Worm (Caenorhabditis elegans) whole organism, midembryonic: ENCODE data around the gene ZC190.2.

Experiments
- T22C8.4 ChIP-seq: fragments of 200-800 bp; sonication (Bioruptor generic); IDR thresholded peaks from 2 replicates; pipeline ENCODE4 v1.3.6; 2022; ENCODE audit warnings: missing genetic modification characterization, missing compliant biosample characterization
- cog-1 ChIP-seq: sonication (generic microtip); optimal IDR thresholded peaks from 2 replicates; lab custom pipeline; 2016; ENCODE audit warnings: missing genetic modification characterization, missing compliant biosample characterization
- flt-1 ChIP-seq: fragments of 200-800 bp; sonication (Bioruptor generic); IDR thresholded peaks from 2 replicates; pipeline ENCODE4 v1.3.6; 2022; ENCODE audit warnings: missing genetic modification characterization, missing compliant biosample characterization
- klf-2 ChIP-seq: fragments of 200-800 bp; sonication (Bioruptor generic); conservative IDR thresholded peaks from 2 replicates; pipeline ENCODE4 v1.3.6; 2022; ENCODE audit warnings: missing genetic modification reagents, missing genetic modification characterization, missing compliant biosample characterization
- med-1 ChIP-seq: sonication (generic microtip); optimal IDR thresholded peaks from 2 replicates; lab custom pipeline; 2017; ENCODE audit warnings: missing genetic modification characterization, mild to moderate bottlenecking, missing compliant biosample characterization, antibody characterized with exemption, missing genetic modification reagents; ENCODE audit not compliant: insufficient read depth
- ref-1 ChIP-seq: fragments of 200-800 bp; sonication (Bioruptor generic); conservative IDR thresholded peaks from 2 replicates; pipeline ENCODE4 v1.3.6; 2022; ENCODE audit warnings: missing genetic modification reagents, missing genetic modification characterization, missing compliant biosample characterization
- tab-1 ChIP-seq: fragments of 200-800 bp; sonication (Bioruptor generic); IDR thresholded peaks from 2 replicates; pipeline ENCODE4 v1.3.6; 2022; ENCODE audit warnings: missing genetic modification characterization, missing compliant biosample characterization
- ztf-23 ChIP-seq: fragments of 200-800 bp; sonication (Bioruptor generic); IDR thresholded peaks from 2 replicates; pipeline ENCODE4 v1.3.6; 2022; ENCODE audit warnings: missing genetic modification reagents, missing genetic modification characterization, missing compliant biosample characterization
- ztf-29 ChIP-seq: fragments of 200-800 bp; sonication (Bioruptor generic); IDR thresholded peaks from 2 replicates; pipeline ENCODE4 v1.3.6; 2022; ENCODE audit warnings: missing genetic modification reagents, missing genetic modification characterization, missing compliant biosample characterization

Gene ZC190.2

ce11 chrV:8661241-8661954, 19.8 kb upstream of the ZC190.2 start:
- TF ChIP-seq cog-1 (tag; lab: Kevin White, UChicago) = no peak
- TF ChIP-seq ref-1 (GFP tag; lab: Robert Waterston, UW) = no peak
- no peak for TF ChIP-seq flt-1
- TF ChIP-seq T22C8.4 (GFP tag; lab: Robert Waterston, UW) = no peak
- no peak for TF ChIP-seq ztf-23 (GFP tag; lab: Robert Waterston, UW)
- no peak for TF ChIP-seq klf-2 (GFP tag; lab: Robert Waterston, UW)
- no peak for TF ChIP-seq ztf-29 (GFP tag; lab: Robert Waterston, UW)
- TF ChIP-seq tab-1 (GFP tag; lab: Robert Waterston, UW) = no peak
- TF ChIP-seq med-1 = no peak

DNA sequence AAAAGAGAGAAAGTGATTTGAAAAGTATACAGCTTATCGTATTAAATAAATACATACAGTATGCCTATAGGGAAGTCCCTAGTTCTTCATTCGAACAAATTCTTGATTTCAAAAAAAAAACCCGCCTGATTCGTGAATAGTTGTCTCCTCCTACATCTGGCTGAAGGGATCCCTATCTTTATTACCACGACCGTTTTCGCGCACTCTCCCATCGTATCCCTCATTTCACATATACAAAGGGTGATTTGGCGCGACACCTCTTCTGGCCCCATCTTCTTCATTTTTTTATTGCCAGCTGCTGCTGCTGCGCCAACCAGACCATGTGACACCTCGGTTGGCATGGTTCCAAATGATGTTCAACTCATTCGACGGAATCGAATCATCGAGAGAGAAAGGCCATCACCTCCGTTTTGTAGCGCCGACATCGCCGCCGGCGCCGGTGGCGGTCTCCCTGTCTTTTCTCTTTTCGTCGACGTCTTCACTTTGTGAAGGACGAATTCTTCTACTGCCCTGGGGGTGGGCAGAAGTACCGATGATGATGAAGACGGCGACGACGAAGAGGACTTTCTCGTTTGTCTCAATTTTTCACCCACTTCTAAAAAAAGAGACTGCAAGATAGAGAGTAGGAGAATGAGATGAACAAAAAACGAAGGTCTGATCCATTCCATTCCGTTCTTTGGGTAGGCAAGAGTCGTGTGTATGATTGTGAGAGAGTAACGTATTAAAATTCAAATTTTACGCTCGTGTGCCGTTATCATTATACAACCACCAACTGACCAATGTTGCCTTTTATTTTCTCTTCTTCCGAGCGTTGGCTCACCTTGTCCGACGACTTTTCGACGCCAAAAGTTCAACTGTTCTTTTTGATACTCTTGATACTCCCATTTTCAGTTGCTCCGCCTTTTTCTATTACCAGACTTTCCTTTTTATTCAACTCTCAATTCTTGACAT, 18.8 kb upstream of the ZC190.2 start:
- TF ChIP-seq ztf-23 (GFP tag; lab: Robert Waterston, UW) = no peak
- no peak for TF ChIP-seq tab-1 (GFP tag; lab: Robert Waterston, UW)
- no peak for TF ChIP-seq ref-1 (GFP tag; lab: Robert Waterston, UW)
- TF ChIP-seq cog-1 (tag; lab: Kevin White, UChicago) = no peak
- no peak for TF ChIP-seq med-1
- TF ChIP-seq T22C8.4 (GFP tag; lab: Robert Waterston, UW) = no peak
- TF ChIP-seq ztf-29 (GFP tag; lab: Robert Waterston, UW) = no peak
- no peak for TF ChIP-seq klf-2 (GFP tag; lab: Robert Waterston, UW)
- no peak for TF ChIP-seq flt-1

DNA sequence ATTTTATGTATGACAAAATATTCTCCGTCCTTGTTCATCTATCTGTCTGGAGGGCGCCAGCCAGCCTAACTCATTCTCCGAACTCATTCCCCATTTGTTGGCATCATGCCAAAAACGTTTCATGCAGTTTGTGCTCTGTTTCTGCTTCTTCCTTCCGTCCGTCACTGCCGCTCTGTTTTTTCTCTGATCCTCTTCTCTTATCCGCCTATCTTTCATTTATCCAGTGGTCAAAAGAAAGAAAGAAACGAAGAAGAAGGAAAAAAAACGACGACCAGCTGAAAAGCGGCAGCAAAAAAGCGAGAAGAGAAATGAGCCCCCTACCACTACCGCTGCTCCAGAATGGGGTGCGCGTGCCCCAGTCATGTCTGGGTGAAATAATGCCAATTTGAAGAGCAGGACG, 18.1 kb upstream of the ZC190.2 start:
- TF ChIP-seq flt-1 (no peak), ztf-23 (GFP tag; lab: Robert Waterston, UW) (no peak), tab-1 (GFP tag; lab: Robert Waterston, UW) (no peak), ref-1 (GFP tag; lab: Robert Waterston, UW) (no peak)

- TF ChIP-seq flt-1 (no peak), med-1 (no peak), ztf-29 (GFP tag; lab: Robert Waterston, UW) (no peak), ref-1 (GFP tag; lab: Robert Waterston, UW) (no peak), ztf-23 (GFP tag; lab: Robert Waterston, UW) (no peak), tab-1 (GFP tag; lab: Robert Waterston, UW) (no peak), T22C8.4 (GFP tag; lab: Robert Waterston, UW) (no peak), klf-2 (GFP tag; lab: Robert Waterston, UW) (no peak), cog-1 (tag; lab: Kevin White, UChicago) (no peak)
Observed at ce11 chrV:8665765-8666164, 15.4 kb upstream of the ZC190.2 start, which contains the start of gene ZC190.4. Gene ZC190.4 (plus strand): TSS chrV:8666065.

- no peak for TF ChIP-seq tab-1 (GFP tag; lab: Robert Waterston, UW)
- no peak for TF ChIP-seq med-1
Observed at ce11 chrV:8667230-8668021, 13.7 kb upstream of the ZC190.2 start.

- TF ChIP-seq ztf-23 (GFP tag; lab: Robert Waterston, UW) = no peak
- TF ChIP-seq med-1 = no peak
Observed at ce11 chrV:8668224-8668623, 12.9 kb upstream of the ZC190.2 start.

ce11 chrV:8670759-8671158, 10.4 kb upstream of the ZC190.2 start:
- TF ChIP-seq flt-1 = no peak

- TF ChIP-seq tab-1 (GFP tag; lab: Robert Waterston, UW) = no peak
- no peak for TF ChIP-seq ztf-23 (GFP tag; lab: Robert Waterston, UW)
- TF ChIP-seq T22C8.4 (GFP tag; lab: Robert Waterston, UW) = no peak
- no peak for TF ChIP-seq flt-1
- no peak for TF ChIP-seq klf-2 (GFP tag; lab: Robert Waterston, UW)
- no peak for TF ChIP-seq ztf-29 (GFP tag; lab: Robert Waterston, UW)
- no peak for TF ChIP-seq ref-1 (GFP tag; lab: Robert Waterston, UW)
- no peak for TF ChIP-seq med-1
- no peak for TF ChIP-seq cog-1 (tag; lab: Kevin White, UChicago)
Observed at ce11 chrV:8671568-8672123, 9.5 kb upstream of the ZC190.2 start.

DNA sequence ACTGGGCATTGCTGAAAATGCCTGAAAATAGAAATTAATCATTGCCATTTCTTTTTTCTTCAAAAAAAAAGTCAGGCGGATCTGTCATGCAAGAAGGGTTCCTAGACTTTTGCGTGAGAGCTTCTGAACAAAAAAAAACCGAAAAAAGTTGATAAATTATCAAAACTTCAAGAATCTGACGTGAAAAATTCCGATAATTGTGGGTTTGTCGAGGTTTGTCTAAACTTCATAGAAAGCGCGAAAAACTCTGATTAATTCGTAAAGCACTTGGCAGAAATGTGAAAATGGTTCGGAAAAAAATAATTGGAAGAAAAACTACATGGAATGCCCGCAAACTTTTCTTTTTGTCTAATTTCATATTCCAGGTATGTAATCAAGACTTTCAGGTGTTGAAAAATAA, 7.7 kb upstream of the ZC190.2 start, which contains the start of gene ZC190.5:
TSS of gene ZC190.5 (minus strand) at position 101 of the 400 bp plus-strand sequence.
- TF ChIP-seq cog-1 (tag; lab: Kevin White, UChicago) (no peak), flt-1 (no peak), med-1 (no peak), T22C8.4 (GFP tag; lab: Robert Waterston, UW) (no peak), tab-1 (GFP tag; lab: Robert Waterston, UW) (no peak), ref-1 (GFP tag; lab: Robert Waterston, UW) (no peak), klf-2 (GFP tag; lab: Robert Waterston, UW) (no peak), ztf-29 (GFP tag; lab: Robert Waterston, UW) (no peak), ztf-23 (GFP tag; lab: Robert Waterston, UW) (no peak)
